In the genomic region with DNA sequence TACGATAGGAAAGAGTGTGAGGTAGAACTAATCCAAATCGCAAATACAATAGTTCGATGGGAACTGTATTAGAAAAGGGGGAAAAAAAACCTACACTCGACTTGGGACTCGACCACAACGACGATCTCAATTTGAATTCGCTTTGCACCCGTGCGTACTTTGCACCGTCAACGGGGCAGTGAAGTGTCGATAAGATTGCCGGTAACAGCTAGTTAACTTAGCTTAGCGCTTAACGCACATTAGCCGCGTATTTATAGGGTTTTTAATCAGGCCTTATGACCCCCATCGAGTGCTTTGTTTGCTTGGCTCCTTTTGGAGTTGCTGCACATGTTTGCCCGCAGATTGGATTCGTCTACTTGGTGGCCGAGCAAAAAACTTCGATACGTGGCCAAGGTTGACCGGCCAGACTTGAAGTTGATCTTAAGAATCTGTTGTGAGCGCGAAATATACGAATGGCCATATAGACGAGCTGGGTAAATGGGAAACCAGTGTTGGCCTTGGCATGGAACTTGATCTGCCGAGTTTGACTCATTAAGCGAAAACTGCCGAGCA, we compare ENCODE assay signal across 1 fruit fly cellular context.
TF ChIP-seq lines count a peak whose summit lies in the region.

No protein-coding gene starts in this region.

TF ChIP-seq in whole organism, embryonic, 481 proteins besides CTCF, POLR2A, EP300 and RAD21 (continued from another document):
- TF ChIP-seq chinmo (GFP tag; IDR thresholded peaks at IDR 0.05; lab: Robert Waterston, UW; ENCODE audit: partially characterized antibody): peak; percentile 65; the same call in 1 of the 4 replicates
- TF ChIP-seq p53 (GFP tag; optimal IDR thresholded peaks at IDR 0.05; lab: Kevin White, UChicago): no peak
- TF ChIP-seq HLH4C (GFP tag; IDR thresholded peaks at IDR 0.05; lab: Robert Waterston, UW; ENCODE audit: partially characterized antibody): 0 out of 3 replicates have a peak, but pooled peaks have one; percentile 14
- TF ChIP-seq CG9932 (GFP tag; IDR thresholded peaks at IDR 0.05; lab: Robert Waterston, UW): peak; percentile 33; the same call in 1 of the 2 replicates
- 0 out of 3 replicates have a peak, but pooled peaks have one; percentile 8 for TF ChIP-seq CG2199 (GFP tag; IDR thresholded peaks at IDR 0.05; lab: Robert Waterston, UW)
- TF ChIP-seq Bteb2 (GFP tag; optimal IDR thresholded peaks at IDR 0.05; lab: Kevin White, UChicago): no peak
- no peak for TF ChIP-seq CG31365 (tag; optimal IDR thresholded peaks at IDR 0.05; lab: Kevin White, UChicago)
